ENCODE assay signal across 5 worm cellular contexts in genomic region chrV:11889115-11889935, ce11.
TF ChIP-seq lines count a peak whose summit lies in the region.

No protein-coding gene starts in this region.

TF ChIP-seq in whole organism, L1 larva, 84 proteins besides CTCF, POLR2A, EP300 and RAD21 (continues in another document):
- TF ChIP-seq nhr-71 (tag; optimal IDR thresholded peaks at IDR 0.05; lab: Kevin White, UChicago) (peak; percentile 53), snu-23 (GFP tag; optimal IDR thresholded peaks at IDR 0.05; lab: Kevin White, UChicago) (peak; percentile 62), sptf-1 (tag; optimal IDR thresholded peaks at IDR 0.05; lab: Kevin White, UChicago) (no peak), mab-9 (GFP tag; IDR thresholded peaks at IDR 0.05; lab: Robert Waterston, UW) (no peak), C04F5.9 (tag; optimal IDR thresholded peaks at IDR 0.05; lab: Kevin White, UChicago) (peak; percentile 44), zip-4 (GFP tag; optimal IDR thresholded peaks at IDR 0.05; lab: Kevin White, UChicago) (no peak), ztf-4 (tag; optimal IDR thresholded peaks at IDR 0.05; lab: Kevin White, UChicago) (no peak), blmp-1 (tag; optimal IDR thresholded peaks at IDR 0.05; lab: Kevin White, UChicago) (peak; percentile 11), aly-2 (tag; optimal IDR thresholded peaks at IDR 0.05; lab: Kevin White, UChicago) (peak; percentile 77), nhr-19 (GFP tag; conservative IDR thresholded peaks at IDR 0.05; lab: Robert Waterston, UW) (peak; percentile 72), hlh-17 (GFP tag; optimal IDR thresholded peaks at IDR 0.05; lab: Kevin White, UChicago; ENCODE audit: borderline replicate concordance) (no peak), lsy-2 (tag; optimal IDR thresholded peaks at IDR 0.05; lab: Kevin White, UChicago) (peak in 1 of 2 experiments; percentile 54), unc-130 (tag; optimal IDR thresholded peaks at IDR 0.05; lab: Kevin White, UChicago) (no peak), swsn-7 (tag; optimal IDR thresholded peaks at IDR 0.05; lab: Kevin White, UChicago) (no peak), C34B4.2 (tag; optimal IDR thresholded peaks at IDR 0.05; lab: Kevin White, UChicago) (no peak), ceh-90 (tag; optimal IDR thresholded peaks at IDR 0.05; lab: Kevin White, UChicago) (no peak), tbx-2 (tag; optimal IDR thresholded peaks at IDR 0.05; lab: Kevin White, UChicago) (peak; percentile 56), skn-1 (tag; optimal IDR thresholded peaks at IDR 0.05; lab: Kevin White, UChicago) (peak; percentile 7)

TF ChIP-seq in whole organism, L2 larva, 48 proteins besides CTCF, POLR2A, EP300 and RAD21 (continues in another document):
- TF ChIP-seq nhr-6 (tag; optimal IDR thresholded peaks at IDR 0.05; lab: Kevin White, UChicago) (peak; percentile 62), nhr-11 (tag; optimal IDR thresholded peaks at IDR 0.05; lab: Kevin White, UChicago) (no peak), snpc-4 (tag; optimal IDR thresholded peaks at IDR 0.05; lab: Kevin White, UChicago) (no peak), zag-1 (tag; optimal IDR thresholded peaks at IDR 0.05; lab: Kevin White, UChicago) (no peak), lin-13 (GFP tag; optimal IDR thresholded peaks at IDR 0.05; lab: Kevin White, UChicago) (peak; percentile 14), sma-3 (GFP tag; optimal IDR thresholded peaks at IDR 0.05; lab: Kevin White, UChicago) (no peak), ztf-4 (tag; optimal IDR thresholded peaks at IDR 0.05; lab: Kevin White, UChicago) (peak; percentile 60), dmd-4 (tag; optimal IDR thresholded peaks at IDR 0.05; lab: Kevin White, UChicago) (no peak), unc-55 (GFP tag; optimal IDR thresholded peaks at IDR 0.05; lab: Kevin White, UChicago) (no peak), Y55F3AM.14 (GFP tag; optimal IDR thresholded peaks at IDR 0.05; lab: Kevin White, UChicago) (peak; percentile 62), ztf-11 (tag; optimal IDR thresholded peaks at IDR 0.05; lab: Kevin White, UChicago) (no peak), aly-2 (tag; optimal IDR thresholded peaks at IDR 0.05; lab: Kevin White, UChicago) (no peak), lin-39 (tag; optimal IDR thresholded peaks at IDR 0.05; lab: Kevin White, UChicago) (no peak), sma-9 (GFP tag; optimal IDR thresholded peaks at IDR 0.05; lab: Kevin White, UChicago) (peak; percentile 41), sma-9 (tag; optimal IDR thresholded peaks at IDR 0.05; lab: Kevin White, UChicago) (no peak), ama-1 (optimal IDR thresholded peaks at IDR 0.05; lab: Kevin White, UChicago) (peak; percentile 56), blmp-1 (tag; optimal IDR thresholded peaks at IDR 0.05; lab: Kevin White, UChicago; ENCODE audit: insufficient read depth) (peak; percentile 45), nhr-23 (tag; optimal IDR thresholded peaks at IDR 0.05; lab: Kevin White, UChicago) (no peak), nhr-77 (tag; optimal IDR thresholded peaks at IDR 0.05; lab: Kevin White, UChicago) (no peak), lsy-2 (tag; optimal IDR thresholded peaks at IDR 0.05; lab: Kevin White, UChicago) (peak in 1 of 2 experiments; percentile 70)

TF ChIP-seq in whole organism, L3 larva, 47 proteins besides CTCF, POLR2A, EP300 and RAD21:
- no peak for TF ChIP-seq fos-1 (tag; optimal IDR thresholded peaks at IDR 0.05; lab: Kevin White, UChicago)
- no peak for TF ChIP-seq lin-15B (tag; optimal IDR thresholded peaks at IDR 0.05; lab: Kevin White, UChicago)
- peak; percentile 49 for TF ChIP-seq pqm-1 (tag; optimal IDR thresholded peaks at IDR 0.05; lab: Kevin White, UChicago)
- peak; percentile 88 for TF ChIP-seq pha-4 (tag; optimal IDR thresholded peaks at IDR 0.05; lab: Kevin White, UChicago)
- TF ChIP-seq nhr-43 (tag; optimal IDR thresholded peaks at IDR 0.05; lab: Kevin White, UChicago; ENCODE audit: poor library complexity, severe bottlenecking) = peak; percentile 59
- peak; percentile 29 for TF ChIP-seq lsy-12 (tag; optimal IDR thresholded peaks at IDR 0.05; lab: Kevin White, UChicago)
- peak; percentile 45 for TF ChIP-seq lin-39 (tag; optimal IDR thresholded peaks at IDR 0.05; lab: Kevin White, UChicago)
- TF ChIP-seq ama-1 (optimal IDR thresholded peaks at IDR 0.05; lab: Kevin White, UChicago) = peak; percentile 96
- TF ChIP-seq nhr-23 (tag; optimal IDR thresholded peaks at IDR 0.05; lab: Kevin White, UChicago) = peak; percentile 19

TF ChIP-seq in whole organism, L4 larva, 104 proteins besides CTCF, POLR2A, EP300 and RAD21 (continues in another document):
- TF ChIP-seq jun-1 (tag; optimal IDR thresholded peaks at IDR 0.05; lab: Kevin White, UChicago) = no peak
- TF ChIP-seq fos-1 (tag; optimal IDR thresholded peaks at IDR 0.05; lab: Kevin White, UChicago) = peak; percentile 10
- TF ChIP-seq tra-1 (GFP tag; IDR thresholded peaks at IDR 0.05; lab: Robert Waterston, UW) = no peak
- TF ChIP-seq php-3 (GFP tag; IDR thresholded peaks at IDR 0.05; lab: Robert Waterston, UW) = no peak
- TF ChIP-seq nhr-111 (GFP tag; optimal IDR thresholded peaks at IDR 0.05; lab: Kevin White, UChicago) = no peak
- no peak for TF ChIP-seq arid-1 (GFP tag; conservative IDR thresholded peaks at IDR 0.05; lab: Robert Waterston, UW)
- no peak for TF ChIP-seq snpc-4 (tag; optimal IDR thresholded peaks at IDR 0.05; lab: Kevin White, UChicago)
- TF ChIP-seq hlh-30 (tag; optimal IDR thresholded peaks at IDR 0.05; lab: Kevin White, UChicago; ENCODE audit: insufficient read depth) = no peak
- TF ChIP-seq daf-16 (GFP tag; optimal IDR thresholded peaks at IDR 0.05; lab: Kevin White, UChicago) = peak in 1 of 2 experiments; percentile 65
- peak; percentile 54 for TF ChIP-seq daf-16 (tag; optimal IDR thresholded peaks at IDR 0.05; lab: Kevin White, UChicago)
- TF ChIP-seq spr-3 (GFP tag; optimal IDR thresholded peaks at IDR 0.05; lab: Kevin White, UChicago) = no peak
- TF ChIP-seq lir-3 (tag; optimal IDR thresholded peaks at IDR 0.05; lab: Kevin White, UChicago) = no peak
- TF ChIP-seq ceh-62 (tag; optimal IDR thresholded peaks at IDR 0.05; lab: Kevin White, UChicago) = no peak
- no peak for TF ChIP-seq aly-2 (tag; optimal IDR thresholded peaks at IDR 0.05; lab: Kevin White, UChicago)
- no peak for TF ChIP-seq hmg-1.1 (GFP tag; IDR thresholded peaks at IDR 0.05; lab: Robert Waterston, UW)
- peak; percentile 46 for TF ChIP-seq aha-1 (tag; lab: Kevin White, UChicago)
- no peak for TF ChIP-seq nhr-11 (tag; optimal IDR thresholded peaks at IDR 0.05; lab: Kevin White, UChicago)
- no peak for TF ChIP-seq F10B5.3 (tag; optimal IDR thresholded peaks at IDR 0.05; lab: Kevin White, UChicago)
- peak; percentile 64 for TF ChIP-seq nhr-77 (tag; optimal IDR thresholded peaks at IDR 0.05; lab: Kevin White, UChicago)
- TF ChIP-seq daf-19 (GFP tag; conservative IDR thresholded peaks at IDR 0.05; lab: Robert Waterston, UW) = no peak
- no peak for TF ChIP-seq madf-5 (GFP tag; IDR thresholded peaks at IDR 0.05; lab: Robert Waterston, UW)
- no peak for TF ChIP-seq daf-8 (GFP tag; IDR thresholded peaks at IDR 0.05; lab: Robert Waterston, UW)
- no peak for TF ChIP-seq ces-1 (GFP tag; optimal IDR thresholded peaks at IDR 0.05; lab: Kevin White, UChicago)
- no peak for TF ChIP-seq mxl-3 (GFP tag; optimal IDR thresholded peaks at IDR 0.05; lab: Kevin White, UChicago)
- TF ChIP-seq attf-4 (tag; optimal IDR thresholded peaks at IDR 0.05; lab: Kevin White, UChicago) = no peak
- peak; percentile 89; the same call in 1 of the 2 replicates for TF ChIP-seq zfp-3 (GFP tag; conservative IDR thresholded peaks at IDR 0.05; lab: Robert Waterston, UW)
- no peak for TF ChIP-seq ZK337.2 (GFP tag; IDR thresholded peaks at IDR 0.05; lab: Robert Waterston, UW)

TF ChIP-seq in whole organism, young adult, 124 proteins besides CTCF, POLR2A, EP300 and RAD21 (continues in another document):
- TF ChIP-seq sdz-38 (tag; optimal IDR thresholded peaks at IDR 0.05; lab: Kevin White, UChicago) (no peak), dpl-1 (GFP tag; optimal IDR thresholded peaks at IDR 0.05; lab: Kevin White, UChicago) (no peak), ztf-22 (GFP tag; optimal IDR thresholded peaks at IDR 0.05; lab: Kevin White, UChicago) (no peak), lir-1 (GFP tag; conservative IDR thresholded peaks at IDR 0.05; lab: Robert Waterston, UW) (0 out of 2 replicates have a peak, but pooled peaks have one; percentile 33), akir-1 (GFP tag; optimal IDR thresholded peaks at IDR 0.05; lab: Kevin White, UChicago) (no peak), let-526 (GFP tag; IDR thresholded peaks at IDR 0.05; lab: Robert Waterston, UW) (peak; percentile 15; the same call in 1 of the 2 replicates), cebp-1 (GFP tag; IDR thresholded peaks at IDR 0.05; lab: Robert Waterston, UW) (no peak), cebp-1 (tag; optimal IDR thresholded peaks at IDR 0.05; lab: Kevin White, UChicago) (peak; percentile 40), F22D6.2 (tag; optimal IDR thresholded peaks at IDR 0.05; lab: Kevin White, UChicago) (no peak), athp-1 (tag; optimal IDR thresholded peaks at IDR 0.05; lab: Kevin White, UChicago) (no peak), mcd-1 (GFP tag; IDR thresholded peaks at IDR 0.05; lab: Robert Waterston, UW) (no peak), rec-8 (tag; optimal IDR thresholded peaks at IDR 0.05; lab: Kevin White, UChicago) (no peak), lin-40 (tag; optimal IDR thresholded peaks at IDR 0.05; lab: Kevin White, UChicago) (no peak), hsf-1 (GFP tag; IDR thresholded peaks at IDR 0.05; lab: Robert Waterston, UW) (no peak), hrde-1 (tag; optimal IDR thresholded peaks at IDR 0.05; lab: Kevin White, UChicago; ENCODE audit: borderline replicate concordance) (no peak), repo-1 (tag; optimal IDR thresholded peaks at IDR 0.05; lab: Kevin White, UChicago) (peak; percentile 71), lsl-1 (GFP tag; optimal IDR thresholded peaks at IDR 0.05; lab: Kevin White, UChicago) (no peak), Y53F4B.3 (GFP tag; IDR thresholded peaks at IDR 0.05; lab: Robert Waterston, UW) (no peak), zim-3 (tag; optimal IDR thresholded peaks at IDR 0.05; lab: Kevin White, UChicago) (no peak), nfya-1 (tag; optimal IDR thresholded peaks at IDR 0.05; lab: Kevin White, UChicago; ENCODE audit: borderline replicate concordance, insufficient read depth) (no peak), nfyb-1 (GFP tag; IDR thresholded peaks at IDR 0.05; lab: Robert Waterston, UW) (peak; percentile 77), pha-4 (tag; optimal IDR thresholded peaks at IDR 0.05; lab: Kevin White, UChicago) (no peak), B0019.2 (GFP tag; conservative IDR thresholded peaks at IDR 0.05; lab: Robert Waterston, UW) (no peak), egl-44 (GFP tag; IDR thresholded peaks at IDR 0.05; lab: Robert Waterston, UW) (no peak), pbrm-1 (GFP tag; IDR thresholded peaks at IDR 0.05; lab: Robert Waterston, UW) (no peak), tbx-9 (tag; optimal IDR thresholded peaks at IDR 0.05; lab: Kevin White, UChicago; ENCODE audit: borderline replicate concordance) (no peak), F33H1.4 (GFP tag; IDR thresholded peaks at IDR 0.05; lab: Robert Waterston, UW) (no peak), F52B5.7 (tag; optimal IDR thresholded peaks at IDR 0.05; lab: Kevin White, UChicago) (peak; percentile 41), bed-1 (GFP tag; IDR thresholded peaks at IDR 0.05; lab: Robert Waterston, UW) (no peak), efl-1 (GFP tag; optimal IDR thresholded peaks at IDR 0.05; lab: Kevin White, UChicago) (no peak)
